Fruit fly (Drosophila melanogaster) whole organism, adult: Measurements from ENCODE around the gene PGRP-LF.

Experiments used
- CG11617 ChIP-seq: fragments of 200-800 bp; sonication (Bioruptor generic); optimal IDR thresholded peaks from 2 replicates; lab custom pipeline; 2017; ENCODE audit warnings: mild to moderate bottlenecking, missing biosample characterization, missing genetic modification reagents, missing genetic modification characterization
- CG12768 ChIP-seq: fragments of 200-800 bp; sonication (Bioruptor generic); optimal IDR thresholded peaks from 2 replicates; lab custom pipeline; 2017; ENCODE audit warnings: missing biosample characterization, missing genetic modification characterization, mild to moderate bottlenecking, moderate library complexity, missing genetic modification reagents
- CG14711 ChIP-seq: fragments of 200-800 bp; sonication (Bioruptor generic); optimal IDR thresholded peaks from 2 replicates; lab custom pipeline; 2018; ENCODE audit warnings: missing biosample characterization, mild to moderate bottlenecking, missing genetic modification characterization, moderate library complexity
- CG1620 ChIP-seq: fragments of 200-800 bp; sonication (Bioruptor generic); optimal IDR thresholded peaks from 2 replicates; lab custom pipeline; 2016; ENCODE audit warnings: missing biosample characterization, missing genetic modification characterization
- CG33017 ChIP-seq: fragments of 200-800 bp; sonication (Bioruptor generic); optimal IDR thresholded peaks from 2 replicates; lab custom pipeline; 2018; ENCODE audit warnings: missing biosample characterization, mild to moderate bottlenecking, missing genetic modification characterization, moderate library complexity
- CG5204 ChIP-seq: fragments of 200-800 bp; sonication (Bioruptor generic); optimal IDR thresholded peaks from 2 replicates; lab custom pipeline; 2016; ENCODE audit warnings: missing biosample characterization, missing genetic modification characterization
- CG7045 ChIP-seq: fragments of 200-800 bp; sonication (Bioruptor generic); optimal IDR thresholded peaks from 2 replicates; lab custom pipeline; 2017; ENCODE audit warnings: missing biosample characterization, mild to moderate bottlenecking, missing genetic modification characterization
- CG7101 ChIP-seq: fragments of 200-800 bp; sonication (Bioruptor generic); optimal IDR thresholded peaks from 2 replicates; lab custom pipeline; 2018; ENCODE audit warnings: missing biosample characterization, mild to moderate bottlenecking, missing genetic modification characterization, moderate library complexity
- Clk ChIP-seq: fragments of 200-800 bp; sonication (Bioruptor generic); optimal IDR thresholded peaks from 2 replicates; lab custom pipeline; 2017; ENCODE audit warnings: missing biosample characterization, missing genetic modification characterization
- Crg-1 ChIP-seq: fragments of 200-800 bp; sonication (Bioruptor generic); optimal IDR thresholded peaks from 2 replicates; lab custom pipeline; 2016; ENCODE audit warnings: missing biosample characterization, missing genetic modification characterization
- Hr96 ChIP-seq: fragments of 200-800 bp; sonication (Bioruptor generic); optimal IDR thresholded peaks from 2 replicates; lab custom pipeline; 2016; ENCODE audit warnings: missing biosample characterization, missing genetic modification characterization
- Mnt ChIP-seq: fragments of 200-800 bp; sonication (Bioruptor generic); optimal IDR thresholded peaks from 2 replicates; lab custom pipeline; 2016; ENCODE audit warnings: missing biosample characterization, mild to moderate bottlenecking, missing genetic modification characterization
- bab1 ChIP-seq: fragments of 200-800 bp; sonication (Bioruptor generic); optimal IDR thresholded peaks from 3 replicates; lab custom pipeline; 2019; ENCODE audit warnings: missing biosample characterization, mild to moderate bottlenecking, missing genetic modification characterization, moderate library complexity
- cic ChIP-seq: fragments of 200-800 bp; sonication (Bioruptor generic); optimal IDR thresholded peaks from 2 replicates; lab custom pipeline; 2017; ENCODE audit warnings: missing biosample characterization, mild to moderate bottlenecking, missing genetic modification characterization, moderate library complexity
- cnc ChIP-seq, 2 experiments: fragments of >200 bp; optimal IDR thresholded peaks; 2 replicates each; lab custom pipeline; 2017
- kay ChIP-seq: fragments of 200-800 bp; sonication (Bioruptor generic); peaks from one replicate; lab custom pipeline; 2016; ENCODE audit warnings: missing biosample characterization, missing genetic modification characterization, borderline replicate concordance
- ovo ChIP-seq: fragments of 200-800 bp; sonication (Bioruptor generic); optimal IDR thresholded peaks from 2 replicates; lab custom pipeline; 2016; ENCODE audit warnings: missing biosample characterization, missing genetic modification characterization
- pad ChIP-seq: fragments of 200-800 bp; sonication (Bioruptor generic); optimal IDR thresholded peaks from 3 replicates; lab custom pipeline; 2017; ENCODE audit warnings: missing biosample characterization, missing genetic modification characterization, mild to moderate bottlenecking, moderate library complexity, missing genetic modification reagents
- tj ChIP-seq: fragments of 200-800 bp; sonication (Bioruptor generic); optimal IDR thresholded peaks from 3 replicates; lab custom pipeline; 2017; ENCODE audit warnings: missing biosample characterization, mild to moderate bottlenecking, missing genetic modification characterization, moderate library complexity
- toe ChIP-seq: fragments of 200-800 bp; sonication (Bioruptor generic); optimal IDR thresholded peaks from 2 replicates; lab custom pipeline; 2016; ENCODE audit warnings: missing biosample characterization, missing genetic modification characterization

The PGRP-LF gene

dm6 chr3L:9366850-9367430, 17.5 kb downstream of the PGRP-LF start, which contains the start of the genes Klp67A and CG4452:
TSS of gene Klp67A (minus strand) at chr3L:9367046.
TSS of gene CG4452 (plus strand) at chr3L:9367377.
- TF ChIP-seq CG11617 (peak; percentile 64), CG14711 (tag; lab: Kevin White, UChicago) (peak; percentile 76), cic (GFP tag; lab: Kevin White, UChicago) (no peak), Hr96 (no peak), toe (no peak), Clk (no peak), kay (GFP tag; lab: Kevin White, UChicago) (peak; percentile 17), CG33017 (peak; percentile 13), CG1620 (GFP tag; lab: Kevin White, UChicago) (peak; percentile 56), pad (GFP tag; lab: Kevin White, UChicago) (peak; percentile 30), CG7101 (peak; percentile 13), CG5204 (no peak), CG12768 (peak; percentile 27), CG7045 (GFP tag; lab: Kevin White, UChicago) (no peak), Mnt (peak; percentile 36), ovo (GFP tag; lab: Kevin White, UChicago) (peak; percentile 39)

- TF ChIP-seq ovo (GFP tag; lab: Kevin White, UChicago) (no peak), CG7101 (no peak), cnc (optimal IDR thresholded peaks at IDR 0.05; lab: Kevin White, UChicago) (no peak), Mnt (no peak), Crg-1 (GFP tag; lab: Kevin White, UChicago) (no peak), kay (GFP tag; lab: Kevin White, UChicago) (peak; percentile 85), CG11617 (peak; percentile 60), pad (GFP tag; lab: Kevin White, UChicago) (no peak), CG5204 (no peak), CG12768 (peak; percentile 16), CG7045 (GFP tag; lab: Kevin White, UChicago) (no peak), Clk (no peak), CG33017 (no peak), bab1 (GFP tag; lab: Kevin White, UChicago) (peak; percentile 13), Hr96 (no peak), CG1620 (GFP tag; lab: Kevin White, UChicago) (no peak), toe (no peak), cic (GFP tag; lab: Kevin White, UChicago) (peak; percentile 67), tj (GFP tag; lab: Kevin White, UChicago) (peak; percentile 100)
Measured at dm6 chr3L:9367431-9367867, 18.0 kb downstream of the PGRP-LF start.

- TF ChIP-seq CG33017 = no peak
- no peak for TF ChIP-seq CG7101
- TF ChIP-seq Mnt = no peak
- TF ChIP-seq Hr96 = no peak
- TF ChIP-seq CG5204 = no peak
- no peak for TF ChIP-seq bab1 (GFP tag; lab: Kevin White, UChicago)
- TF ChIP-seq cnc (optimal IDR thresholded peaks at IDR 0.05; lab: Kevin White, UChicago) = no peak
- no peak for TF ChIP-seq CG7045 (GFP tag; lab: Kevin White, UChicago)
- no peak for TF ChIP-seq pad (GFP tag; lab: Kevin White, UChicago)
Measured at dm6 chr3L:9368665-9369064, 19.3 kb downstream of the PGRP-LF start.

dm6 chr3L:9370907-9371365, 21.5 kb downstream of the PGRP-LF start, which contains the start of gene Fdx1:
TSS of gene Fdx1 (minus strand) at chr3L:9371238.
- TF ChIP-seq Clk = peak; percentile 22
- TF ChIP-seq cic (GFP tag; lab: Kevin White, UChicago) = no peak
- TF ChIP-seq Mnt = peak; percentile 40
- peak; percentile 18 for TF ChIP-seq pad (GFP tag; lab: Kevin White, UChicago)
- TF ChIP-seq CG1620 (GFP tag; lab: Kevin White, UChicago) = no peak
- TF ChIP-seq Crg-1 (GFP tag; lab: Kevin White, UChicago) = peak; percentile 12
- TF ChIP-seq CG11617 = peak; percentile 48
- peak; percentile 56 for TF ChIP-seq bab1 (GFP tag; lab: Kevin White, UChicago)
- TF ChIP-seq CG5204 = no peak
- no peak for TF ChIP-seq Hr96
- TF ChIP-seq CG12768 = no peak
- peak; percentile 49 for TF ChIP-seq CG14711 (tag; lab: Kevin White, UChicago)
- TF ChIP-seq ovo (GFP tag; lab: Kevin White, UChicago) = no peak
- peak; percentile 88 for TF ChIP-seq kay (GFP tag; lab: Kevin White, UChicago)
- TF ChIP-seq tj (GFP tag; lab: Kevin White, UChicago) = peak; percentile 88
- peak; percentile 61 for TF ChIP-seq CG7101
- no peak for TF ChIP-seq CG7045 (GFP tag; lab: Kevin White, UChicago)
- no peak for TF ChIP-seq cnc (optimal IDR thresholded peaks at IDR 0.05; lab: Kevin White, UChicago)
- TF ChIP-seq CG33017 = no peak
- TF ChIP-seq toe = no peak

- TF ChIP-seq cic (GFP tag; lab: Kevin White, UChicago) = peak; percentile 39
- TF ChIP-seq CG1620 (GFP tag; lab: Kevin White, UChicago) = no peak
- TF ChIP-seq Crg-1 (GFP tag; lab: Kevin White, UChicago) = no peak
- peak; percentile 33 for TF ChIP-seq CG12768
- peak; percentile 19 for TF ChIP-seq ovo (GFP tag; lab: Kevin White, UChicago)
- no peak for TF ChIP-seq CG7101
Measured at dm6 chr3L:9372278-9372975, 23.0 kb downstream of the PGRP-LF start, which contains the start of the genes Hsp67Bc, CG4456 and Hsp22. TSS of gene Hsp67Bc (minus strand) at chr3L:9372497. TSS of gene CG4456 (plus strand) at chr3L:9372722. TSS of gene Hsp22 (plus strand) at chr3L:9372931.
